Fruit fly (Drosophila melanogaster) whole organism, prepupa: Measurements from ENCODE around the gene CG13473.

Experiments used
- CG10631 ChIP-seq: fragments of 200-800 bp; sonication (Bioruptor generic); optimal IDR thresholded peaks from 2 replicates; lab custom pipeline; 2016; ENCODE audit warnings: missing biosample characterization, missing genetic modification characterization
- CG10669 ChIP-seq: fragments of 200-800 bp; sonication (Bioruptor generic); optimal IDR thresholded peaks from 3 replicates; lab custom pipeline; 2018; ENCODE audit warnings: missing biosample characterization, mild to moderate bottlenecking, missing genetic modification characterization, moderate library complexity
- CG11294 ChIP-seq: fragments of 200-800 bp; sonication (Bioruptor generic); IDR thresholded peaks from 2 replicates; pipeline ENCODE4 v1.3.6; 2022; ENCODE audit warnings: missing biosample characterization, missing genetic modification characterization
- CG11902 ChIP-seq: fragments of 200-800 bp; sonication (Bioruptor generic); optimal IDR thresholded peaks from 3 replicates; lab custom pipeline; 2016; ENCODE audit warnings: missing biosample characterization, missing genetic modification characterization
- CG15336 ChIP-seq: fragments of 200-800 bp; sonication (Bioruptor generic); IDR thresholded peaks from 2 replicates; pipeline ENCODE4 v1.3.6; 2022; ENCODE audit warnings: missing biosample characterization, missing genetic modification characterization
- CG1621 ChIP-seq: fragments of 200-800 bp; sonication (Bioruptor generic); optimal IDR thresholded peaks from 3 replicates; lab custom pipeline; 2018; ENCODE audit warnings: missing biosample characterization, mild to moderate bottlenecking, missing genetic modification characterization
- CG3032 ChIP-seq: fragments of 200-800 bp; optimal IDR thresholded peaks from 2 replicates; lab custom pipeline; 2019; ENCODE audit warnings: missing biosample characterization, mild to moderate bottlenecking, missing genetic modification characterization, moderate library complexity
- CG32006 ChIP-seq: fragments of 200-800 bp; sonication (Bioruptor generic); optimal IDR thresholded peaks from 3 replicates; lab custom pipeline; 2017; ENCODE audit warnings: missing biosample characterization, mild to moderate bottlenecking, missing genetic modification characterization
- CG34406 ChIP-seq: fragments of 200-800 bp; sonication (Bioruptor generic); optimal IDR thresholded peaks from 3 replicates; lab custom pipeline; 2016; ENCODE audit warnings: missing biosample characterization, missing genetic modification characterization
- CG3919 ChIP-seq: fragments of 200-800 bp; sonication (Bioruptor generic); optimal IDR thresholded peaks from 3 replicates; lab custom pipeline; 2016; ENCODE audit warnings: missing biosample characterization, missing genetic modification characterization
- CG6276 ChIP-seq: fragments of 200-800 bp; sonication (Bioruptor generic); optimal IDR thresholded peaks from 2 replicates; lab custom pipeline; 2017; ENCODE audit warnings: missing biosample characterization, mild to moderate bottlenecking, missing genetic modification characterization
- CG6808 ChIP-seq: fragments of 200-800 bp; sonication (Bioruptor generic); optimal IDR thresholded peaks from 3 replicates; lab custom pipeline; 2017; ENCODE audit warnings: missing biosample characterization, missing genetic modification characterization, mild to moderate bottlenecking, moderate library complexity, missing genetic modification reagents
- CG6854 ChIP-seq: fragments of 200-800 bp; sonication (Bioruptor generic); optimal IDR thresholded peaks from 2 replicates; lab custom pipeline; 2017; ENCODE audit warnings: missing biosample characterization, mild to moderate bottlenecking, missing genetic modification characterization
- CG7368 ChIP-seq: fragments of 200-800 bp; sonication (Bioruptor generic); optimal IDR thresholded peaks from 3 replicates; lab custom pipeline; 2016; ENCODE audit warnings: missing biosample characterization, missing genetic modification characterization
- CG8632 ChIP-seq: fragments of 200-800 bp; sonication (Bioruptor generic); optimal IDR thresholded peaks from 3 replicates; lab custom pipeline; 2016; ENCODE audit warnings: missing biosample characterization, missing genetic modification characterization
- CG9139 ChIP-seq: fragments of 200-800 bp; sonication (Bioruptor generic); optimal IDR thresholded peaks from 3 replicates; lab custom pipeline; 2017; ENCODE audit warnings: missing biosample characterization, mild to moderate bottlenecking, missing genetic modification characterization
- Eip78C ChIP-seq: fragments of 200-800 bp; sonication (Bioruptor generic); peaks from one replicate; lab custom pipeline; 2016; ENCODE audit warnings: missing biosample characterization, missing genetic modification characterization
- Eip93F ChIP-seq: fragments of 200-800 bp; sonication (Bioruptor generic); optimal IDR thresholded peaks from 2 replicates; lab custom pipeline; 2016; ENCODE audit warnings: missing biosample characterization, mild to moderate bottlenecking, missing genetic modification characterization
- Ets21C ChIP-seq: fragments of 200-800 bp; sonication (Bioruptor generic); optimal IDR thresholded peaks from 3 replicates; lab custom pipeline; 2016; ENCODE audit warnings: missing biosample characterization, missing genetic modification characterization
- Ets96B ChIP-seq: fragments of 200-800 bp; optimal IDR thresholded peaks from 2 replicates; lab custom pipeline; 2019; ENCODE audit warnings: missing biosample characterization, mild to moderate bottlenecking, missing genetic modification characterization, moderate library complexity
- Gug ChIP-seq: fragments of 200-800 bp; sonication (Bioruptor generic); IDR thresholded peaks from 2 replicates; pipeline ENCODE4 v1.3.6; 2022; ENCODE audit warnings: missing biosample characterization, missing genetic modification characterization
- Hr38 ChIP-seq: sonication (Bioruptor generic); optimal IDR thresholded peaks from 2 replicates; lab custom pipeline; 2016; ENCODE audit warnings: missing biosample characterization, missing genetic modification characterization
- Hr39 ChIP-seq: fragments of 200-800 bp; sonication (Bioruptor generic); optimal IDR thresholded peaks from 2 replicates; lab custom pipeline; 2016; ENCODE audit warnings: missing biosample characterization, missing genetic modification characterization
- Hr4 ChIP-seq: fragments of 200-800 bp; sonication (Bioruptor generic); optimal IDR thresholded peaks from 3 replicates; lab custom pipeline; 2016; ENCODE audit warnings: missing biosample characterization, missing genetic modification characterization
- Lpt ChIP-seq: fragments of 200-800 bp; sonication (Bioruptor generic); optimal IDR thresholded peaks from 3 replicates; lab custom pipeline; 2016; ENCODE audit warnings: missing biosample characterization, missing genetic modification characterization
- OdsH ChIP-seq: fragments of 200-800 bp; sonication (Bioruptor generic); optimal IDR thresholded peaks from 3 replicates; lab custom pipeline; 2016; ENCODE audit warnings: missing biosample characterization, missing genetic modification characterization
- Smox ChIP-seq: fragments of 200-800 bp; sonication (Bioruptor generic); optimal IDR thresholded peaks from 3 replicates; lab custom pipeline; 2016; ENCODE audit warnings: missing biosample characterization, missing genetic modification characterization
- Sox102F ChIP-seq: fragments of 200-800 bp; sonication (Bioruptor generic); optimal IDR thresholded peaks from 2 replicates; lab custom pipeline; 2016; ENCODE audit warnings: missing biosample characterization, mild to moderate bottlenecking, missing genetic modification characterization
- Sox15 ChIP-seq: fragments of 200-800 bp; sonication (Bioruptor generic); optimal IDR thresholded peaks from 3 replicates; lab custom pipeline; 2016; ENCODE audit warnings: missing biosample characterization, missing genetic modification characterization
- achi ChIP-seq: fragments of 200-800 bp; sonication (Bioruptor generic); optimal IDR thresholded peaks from 3 replicates; lab custom pipeline; 2016; ENCODE audit warnings: missing biosample characterization, missing genetic modification characterization
- acj6 ChIP-seq: fragments of 200-800 bp; sonication (Bioruptor generic); optimal IDR thresholded peaks from 3 replicates; lab custom pipeline; 2016; ENCODE audit warnings: missing biosample characterization, missing genetic modification characterization
- dsx ChIP-seq: fragments of 200-800 bp; optimal IDR thresholded peaks from 3 replicates; lab custom pipeline; 2019; ENCODE audit warnings: missing biosample characterization, mild to moderate bottlenecking, missing genetic modification characterization, moderate library complexity; ENCODE audit not compliant: poor library complexity, severe bottlenecking
- eg ChIP-seq: fragments of 200-800 bp; sonication (Bioruptor generic); IDR thresholded peaks from 3 replicates; pipeline ENCODE4 v1.3.6; 2022; ENCODE audit warnings: missing biosample characterization, missing genetic modification characterization
- esn ChIP-seq: fragments of 200-800 bp; sonication (Bioruptor generic); optimal IDR thresholded peaks from 2 replicates; lab custom pipeline; 2016; ENCODE audit warnings: missing biosample characterization, mild to moderate bottlenecking, missing genetic modification characterization, moderate library complexity
- fd85E ChIP-seq: fragments of 200-800 bp; sonication (Bioruptor generic); optimal IDR thresholded peaks from 3 replicates; lab custom pipeline; 2016; ENCODE audit warnings: missing biosample characterization, missing genetic modification characterization
- lz ChIP-seq: fragments of 200-800 bp; sonication (Bioruptor generic); optimal IDR thresholded peaks from 3 replicates; lab custom pipeline; 2016; ENCODE audit warnings: missing biosample characterization, missing genetic modification characterization
- net ChIP-seq: fragments of 200-800 bp; sonication (Bioruptor generic); optimal IDR thresholded peaks from 3 replicates; lab custom pipeline; 2016; ENCODE audit warnings: missing biosample characterization, missing genetic modification characterization
- salr ChIP-seq, 2 experiments: fragments of 200-800 bp; sonication (Bioruptor generic); optimal IDR thresholded peaks; 3 replicates each; lab custom pipeline; 2016 to 2018; ENCODE audit warnings: missing biosample characterization in 2 of 2, missing genetic modification characterization in 2 of 2, mild to moderate bottlenecking in 1 of 2
- spab ChIP-seq: fragments of 200-800 bp; sonication (Bioruptor generic); optimal IDR thresholded peaks from 2 replicates; lab custom pipeline; 2017; ENCODE audit warnings: missing biosample characterization, mild to moderate bottlenecking, missing genetic modification characterization, missing genetic modification reagents
- ss ChIP-seq, 2 experiments: fragments of 200-800 bp; sonication (Bioruptor generic); optimal IDR thresholded peaks; 2 replicates in 1 of 2; 3 replicates in 1 of 2; lab custom pipeline; 2017 to 2018; ENCODE audit warnings: mild to moderate bottlenecking in 2 of 2, missing biosample characterization in 2 of 2, missing genetic modification characterization in 2 of 2, moderate library complexity in 1 of 2
- svp ChIP-seq: fragments of 200-800 bp; sonication (Bioruptor generic); peaks from one replicate; lab custom pipeline; 2016; ENCODE audit warnings: missing biosample characterization, missing genetic modification characterization
- topi ChIP-seq: fragments of 200-800 bp; sonication (Bioruptor generic); optimal IDR thresholded peaks from 3 replicates; lab custom pipeline; 2016; ENCODE audit warnings: missing biosample characterization, missing genetic modification characterization
- vri ChIP-seq: fragments of 200-800 bp; sonication (Bioruptor generic); optimal IDR thresholded peaks from 3 replicates; lab custom pipeline; 2016; ENCODE audit warnings: missing biosample characterization, mild to moderate bottlenecking, missing genetic modification characterization

CG13473 gene

DNA sequence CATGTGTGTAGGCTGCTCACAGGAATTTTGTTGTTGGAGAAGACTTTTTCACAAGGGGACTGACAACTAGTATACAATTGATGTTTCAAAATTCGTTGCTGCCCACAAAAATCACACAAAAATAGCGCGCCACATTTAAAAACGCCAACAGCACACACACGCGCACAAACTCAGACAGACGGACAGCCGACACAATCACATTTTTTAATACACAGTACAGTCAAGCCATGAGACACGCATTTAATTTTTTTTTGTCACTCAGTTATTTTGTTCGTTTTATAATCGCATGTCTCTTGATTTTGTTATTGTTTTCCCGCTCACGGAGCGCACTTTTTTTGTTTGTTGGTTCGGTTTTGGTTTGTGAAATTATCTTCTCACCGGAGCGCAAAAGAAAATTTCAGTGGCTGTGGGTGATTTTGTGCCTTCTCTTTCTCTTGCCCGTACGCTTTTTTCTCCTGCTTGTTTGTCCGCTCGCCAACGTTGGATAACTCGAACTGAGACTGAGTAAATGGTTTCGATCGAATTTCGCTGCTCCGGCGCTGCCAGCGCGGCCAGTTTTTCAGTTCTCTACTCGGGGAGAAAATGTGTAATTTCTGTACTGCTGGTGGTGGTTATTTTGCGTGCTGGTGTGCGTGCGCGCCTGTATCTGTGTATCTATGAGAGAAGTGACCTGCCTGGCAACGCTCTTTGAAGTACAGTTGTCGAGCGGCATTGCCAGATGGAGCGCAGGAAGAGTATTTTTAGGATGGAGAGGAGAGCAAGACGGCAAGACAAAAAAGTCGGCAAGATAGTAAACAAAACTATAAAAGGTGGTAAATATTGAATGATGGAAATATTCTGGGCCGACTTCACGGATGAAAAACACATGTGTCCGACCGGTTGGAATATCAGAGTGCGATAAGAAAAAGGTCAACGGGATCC, 29.2 kb downstream of the CG13473 start, which contains the start of gene CG42507 (continued):
- no peak for TF ChIP-seq CG3919 (GFP tag; lab: Kevin White, UChicago)
- TF ChIP-seq Smox (GFP tag; lab: Kevin White, UChicago): no peak
- peak; percentile 61 for TF ChIP-seq CG9139
- peak; percentile 70 for TF ChIP-seq vri
- peak in 1 of 2 experiments; percentile 5 for TF ChIP-seq salr (GFP tag; optimal IDR thresholded peaks at IDR 0.05; lab: Kevin White, UChicago)
- no peak for TF ChIP-seq CG11902 (GFP tag; lab: Kevin White, UChicago)
- peak; percentile 17 for TF ChIP-seq CG32006 (GFP tag; lab: Kevin White, UChicago)
- TF ChIP-seq acj6 (GFP tag; lab: Kevin White, UChicago): no peak
- TF ChIP-seq CG8632 (GFP tag; lab: Kevin White, UChicago): peak; percentile 5
- no peak for TF ChIP-seq CG11294
- peak; percentile 39 for TF ChIP-seq CG1621 (tag; lab: Kevin White, UChicago)
- peak; percentile 16 for TF ChIP-seq Sox102F (GFP tag; lab: Kevin White, UChicago)

DNA sequence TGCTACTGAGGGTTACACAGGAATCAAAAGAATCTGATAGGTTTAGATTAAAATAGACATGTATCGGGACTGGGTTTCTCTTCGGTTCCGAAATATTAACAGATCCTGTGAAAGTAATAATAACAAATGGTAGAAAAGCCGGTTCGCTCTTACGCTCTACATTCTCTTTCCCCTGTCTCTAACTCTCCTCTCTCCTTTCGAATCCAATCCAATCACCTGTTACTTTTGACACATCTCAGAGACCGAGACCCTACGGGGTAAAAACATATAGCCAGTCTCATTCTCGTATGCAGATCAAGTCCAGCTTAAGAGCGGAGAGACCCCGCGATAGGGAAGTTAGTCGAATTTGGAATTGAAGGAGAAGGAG, 30.2 kb downstream of the CG13473 start:
- no peak for TF ChIP-seq acj6 (GFP tag; lab: Kevin White, UChicago)
- TF ChIP-seq Eip93F: no peak
- TF ChIP-seq Ets96B (tag; lab: Kevin White, UChicago): no peak
- TF ChIP-seq fd85E (GFP tag; lab: Kevin White, UChicago): no peak
- no peak for TF ChIP-seq Eip78C (GFP tag; lab: Kevin White, UChicago)
- no peak for TF ChIP-seq CG34406 (GFP tag; lab: Kevin White, UChicago)

DNA sequence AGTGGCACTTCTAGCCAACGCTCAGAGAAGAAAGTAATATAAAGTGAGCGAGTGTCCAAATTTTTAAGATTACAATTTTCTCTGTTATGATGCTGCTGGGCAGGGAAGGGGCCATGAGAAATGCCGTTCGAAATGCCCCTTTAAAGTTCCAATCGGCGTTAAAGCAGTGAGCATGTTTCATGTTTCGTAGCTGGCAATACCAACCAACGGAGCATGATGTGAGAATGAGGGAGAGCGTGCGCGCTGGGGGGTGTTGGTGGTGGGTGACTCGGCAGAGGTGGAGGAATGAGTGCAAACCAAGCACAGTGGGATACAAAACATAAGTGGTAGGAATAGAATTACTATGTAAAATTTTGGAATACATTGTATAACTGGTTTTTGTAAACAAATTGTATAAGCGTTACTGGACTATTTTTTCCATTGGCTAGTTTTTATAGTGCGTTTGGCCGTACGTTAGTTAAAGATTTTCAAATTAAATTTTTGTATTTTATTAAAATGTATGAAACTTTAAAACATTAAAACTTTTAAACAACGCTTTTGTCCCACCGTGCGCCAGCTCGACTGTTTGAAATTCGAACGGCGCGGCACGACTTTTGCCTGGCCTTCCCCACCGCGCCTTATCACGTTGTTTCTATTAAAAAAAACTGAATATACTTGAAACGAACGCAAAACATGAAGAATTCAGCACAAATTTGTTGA, 30.7 kb downstream of the CG13473 start:
- TF ChIP-seq Eip78C (GFP tag; lab: Kevin White, UChicago): peak; percentile 100
- peak; percentile 99 to 100 for TF ChIP-seq ss (GFP tag; optimal IDR thresholded peaks at IDR 0.05; lab: Kevin White, UChicago)
- peak; percentile 100 for TF ChIP-seq svp (GFP tag; lab: Kevin White, UChicago)
- peak; percentile 99 for TF ChIP-seq CG7368 (GFP tag; lab: Kevin White, UChicago)
- TF ChIP-seq topi (GFP tag; lab: Kevin White, UChicago): peak; percentile 99
- peak; percentile 100 for TF ChIP-seq acj6 (GFP tag; lab: Kevin White, UChicago)
- TF ChIP-seq CG10631 (GFP tag; lab: Kevin White, UChicago): peak; percentile 100
- TF ChIP-seq Sox15 (GFP tag; lab: Kevin White, UChicago): peak; percentile 99
- TF ChIP-seq Hr4 (GFP tag; lab: Kevin White, UChicago): peak; percentile 100
- TF ChIP-seq CG6808 (GFP tag; lab: Kevin White, UChicago): peak; percentile 99
- TF ChIP-seq lz (GFP tag; lab: Kevin White, UChicago): peak; percentile 99
- TF ChIP-seq Lpt (GFP tag; lab: Kevin White, UChicago): peak; percentile 100
- TF ChIP-seq CG11294: peak; percentile 100
- peak; percentile 100 for TF ChIP-seq CG32006 (GFP tag; lab: Kevin White, UChicago)
- peak; percentile 99 for TF ChIP-seq achi (GFP tag; lab: Kevin White, UChicago)
- TF ChIP-seq CG10669: peak; percentile 99
- peak; percentile 99 for TF ChIP-seq CG11902 (GFP tag; lab: Kevin White, UChicago)
- TF ChIP-seq Sox102F (GFP tag; lab: Kevin White, UChicago): peak; percentile 99
- peak; percentile 99 for TF ChIP-seq Smox (GFP tag; lab: Kevin White, UChicago)
- peak; percentile 99 for TF ChIP-seq CG6854
- TF ChIP-seq OdsH (GFP tag; lab: Kevin White, UChicago): peak; percentile 100
- peak; percentile 100 for TF ChIP-seq net (GFP tag; lab: Kevin White, UChicago)
- TF ChIP-seq CG15336 (GFP tag; lab: Robert Waterston, UW): peak; percentile 100
- TF ChIP-seq Hr38 (GFP tag; lab: Kevin White, UChicago): peak; percentile 84
- peak; percentile 100 for TF ChIP-seq eg (GFP tag; lab: Robert Waterston, UW)
- TF ChIP-seq Ets21C (GFP tag; lab: Kevin White, UChicago): peak; percentile 99
- peak; percentile 99 for TF ChIP-seq dsx (GFP tag; lab: Kevin White, UChicago)
- TF ChIP-seq CG3032 (tag; lab: Kevin White, UChicago): peak; percentile 100
- peak; percentile 99 for TF ChIP-seq Eip93F
- peak; percentile 100 for TF ChIP-seq esn (GFP tag; lab: Kevin White, UChicago)
- peak; percentile 100 for TF ChIP-seq Gug (GFP tag; lab: Robert Waterston, UW)
- peak; percentile 100 for TF ChIP-seq spab (GFP tag; lab: Kevin White, UChicago)
- peak; percentile 100 for TF ChIP-seq CG6276 (GFP tag; lab: Kevin White, UChicago)
- peak; percentile 98 for TF ChIP-seq fd85E (GFP tag; lab: Kevin White, UChicago)
- peak; percentile 99 for TF ChIP-seq Hr39 (GFP tag; lab: Kevin White, UChicago)
